Fruit fly (Drosophila melanogaster) whole organism, wandering third instar larva: Measurements from ENCODE around the gene CG13287.

ENCODE experiments used
- CG32264 ChIP-seq: fragments of 200-800 bp; sonication (Bioruptor generic); optimal IDR thresholded peaks from 2 replicates; lab custom pipeline; 2016; ENCODE audit warnings: missing biosample characterization, missing genetic modification characterization
- CrebA ChIP-seq: fragments of 200-800 bp; sonication (Bioruptor generic); optimal IDR thresholded peaks from 2 replicates; lab custom pipeline; 2016; ENCODE audit warnings: missing biosample characterization, mild to moderate bottlenecking, missing genetic modification characterization, borderline replicate concordance
- Dfd ChIP-seq: fragments of >200 bp; optimal IDR thresholded peaks from 2 replicates; lab custom pipeline; 2017; ENCODE audit warnings: missing biosample characterization, missing genetic modification characterization
- GATAd ChIP-seq: sonication (Bioruptor generic); optimal IDR thresholded peaks from 2 replicates; lab custom pipeline; 2016; ENCODE audit warnings: missing biosample characterization, missing genetic modification characterization
- Hnf4 ChIP-seq: fragments of 200-800 bp; sonication (Bioruptor generic); optimal IDR thresholded peaks from 2 replicates; lab custom pipeline; 2016; ENCODE audit warnings: missing biosample characterization, mild to moderate bottlenecking, missing genetic modification characterization
- Jra ChIP-seq: sonication (Bioruptor generic); optimal IDR thresholded peaks from 2 replicates; lab custom pipeline; 2016; ENCODE audit warnings: missing biosample characterization, missing genetic modification characterization
- Myc ChIP-seq: fragments of >200 bp; optimal IDR thresholded peaks from 2 replicates; lab custom pipeline; 2017
- N ChIP-seq: fragments of >200 bp; optimal IDR thresholded peaks from 2 replicates; lab custom pipeline; 2018; ENCODE audit warnings: missing biosample characterization, missing external identifiers, missing genetic modification characterization
- OdsH ChIP-seq: fragments of 200-800 bp; sonication (Bioruptor generic); optimal IDR thresholded peaks from 2 replicates; lab custom pipeline; 2016; ENCODE audit warnings: missing biosample characterization, mild to moderate bottlenecking, missing genetic modification characterization
- Rel ChIP-seq, 2 experiments: fragments of 200-800 bp; sonication (Bioruptor generic) in 1 of 2; optimal IDR thresholded peaks; 2 replicates in 1 of 2; 3 replicates in 1 of 2; lab custom pipeline; 2016 to 2019; ENCODE audit warnings: mild to moderate bottlenecking in 2 of 2, missing biosample characterization in 2 of 2, missing genetic modification characterization in 2 of 2, moderate library complexity in 1 of 2
- Sp1 ChIP-seq: fragments of 200-800 bp; sonication (Bioruptor generic); optimal IDR thresholded peaks from 3 replicates; lab custom pipeline; 2019; ENCODE audit warnings: missing biosample characterization, mild to moderate bottlenecking, missing genetic modification characterization, moderate library complexity
- br ChIP-seq: fragments of 200-800 bp; sonication (Bioruptor generic); optimal IDR thresholded peaks from 2 replicates; lab custom pipeline; 2016; ENCODE audit warnings: missing biosample characterization, missing genetic modification characterization
- brk ChIP-seq: fragments of 200-800 bp; sonication (Bioruptor generic); optimal IDR thresholded peaks from 2 replicates; lab custom pipeline; 2016; ENCODE audit warnings: missing biosample characterization, mild to moderate bottlenecking, missing genetic modification characterization
- dl ChIP-seq, 2 experiments: fragments of 175-275, 200-275 bp in 1 of 2; fragments of 200-275 bp in 1 of 2; sonication (Bioruptor generic); optimal IDR thresholded peaks; lab custom pipeline; 2018; ENCODE audit warnings: mild to moderate bottlenecking in 2 of 2, missing biosample characterization in 2 of 2, missing genetic modification characterization in 2 of 2, moderate library complexity in 2 of 2; ENCODE audit not compliant: partially characterized antibody in 2 of 2, insufficient read depth in 1 of 2
- dmrt93B ChIP-seq: fragments of 200-800 bp; sonication (Bioruptor generic); optimal IDR thresholded peaks from 2 replicates; lab custom pipeline; 2018; ENCODE audit warnings: missing biosample characterization, mild to moderate bottlenecking, missing genetic modification characterization
- ey ChIP-seq: fragments of 200-800 bp; sonication (Bioruptor generic); optimal IDR thresholded peaks from 2 replicates; lab custom pipeline; 2016; ENCODE audit warnings: missing biosample characterization, missing genetic modification characterization
- foxo ChIP-seq, 2 experiments: fragments of 200-800 bp; sonication (Bioruptor generic); optimal IDR thresholded peaks; 2 replicates in 1 of 2; 3 replicates in 1 of 2; lab custom pipeline; 2016 to 2017; ENCODE audit warnings: missing biosample characterization in 2 of 2, missing genetic modification characterization in 2 of 2
- fru ChIP-seq: fragments of 200-800 bp; sonication (Bioruptor generic); optimal IDR thresholded peaks from 3 replicates; lab custom pipeline; 2016; ENCODE audit warnings: missing biosample characterization, mild to moderate bottlenecking, missing genetic modification characterization
- h ChIP-seq: fragments of 200-800 bp; sonication (Bioruptor generic); optimal IDR thresholded peaks from 3 replicates; lab custom pipeline; 2016; ENCODE audit warnings: missing biosample characterization, mild to moderate bottlenecking, missing genetic modification characterization
- jim ChIP-seq: fragments of 175-275, 200-325 bp; sonication (Bioruptor generic); optimal IDR thresholded peaks from 2 replicates; lab custom pipeline; 2016; ENCODE audit warnings: missing biosample characterization, mild to moderate bottlenecking, missing genetic modification characterization
- lola ChIP-seq: fragments of >200 bp; optimal IDR thresholded peaks from 2 replicates; lab custom pipeline; 2017; ENCODE audit warnings: missing biosample characterization, missing genetic modification characterization
- psq ChIP-seq: fragments of 200-800 bp; sonication (Bioruptor generic); optimal IDR thresholded peaks from 3 replicates; lab custom pipeline; 2017; ENCODE audit warnings: missing biosample characterization, mild to moderate bottlenecking, missing genetic modification characterization, moderate library complexity
- rgr ChIP-seq: fragments of 200-800 bp; sonication (Bioruptor generic); optimal IDR thresholded peaks from 3 replicates; lab custom pipeline; 2016; ENCODE audit warnings: missing biosample characterization, mild to moderate bottlenecking, missing genetic modification characterization
- sage ChIP-seq: fragments of 200-800 bp; sonication (Bioruptor generic); optimal IDR thresholded peaks from 2 replicates; lab custom pipeline; 2016; ENCODE audit warnings: missing biosample characterization, mild to moderate bottlenecking, missing genetic modification characterization
- sv ChIP-seq: fragments of 200-800 bp; sonication (Bioruptor generic); optimal IDR thresholded peaks from 3 replicates; lab custom pipeline; 2016; ENCODE audit warnings: missing biosample characterization, missing genetic modification characterization
- usp ChIP-seq: fragments of >200 bp; optimal IDR thresholded peaks from 2 replicates; lab custom pipeline; 2017; ENCODE audit warnings: missing biosample characterization, missing genetic modification characterization
- woc ChIP-seq: sonication (Bioruptor generic); optimal IDR thresholded peaks from 2 replicates; lab custom pipeline; 2016; ENCODE audit warnings: missing biosample characterization, mild to moderate bottlenecking, missing genetic modification characterization

The CG13287 gene

DNA sequence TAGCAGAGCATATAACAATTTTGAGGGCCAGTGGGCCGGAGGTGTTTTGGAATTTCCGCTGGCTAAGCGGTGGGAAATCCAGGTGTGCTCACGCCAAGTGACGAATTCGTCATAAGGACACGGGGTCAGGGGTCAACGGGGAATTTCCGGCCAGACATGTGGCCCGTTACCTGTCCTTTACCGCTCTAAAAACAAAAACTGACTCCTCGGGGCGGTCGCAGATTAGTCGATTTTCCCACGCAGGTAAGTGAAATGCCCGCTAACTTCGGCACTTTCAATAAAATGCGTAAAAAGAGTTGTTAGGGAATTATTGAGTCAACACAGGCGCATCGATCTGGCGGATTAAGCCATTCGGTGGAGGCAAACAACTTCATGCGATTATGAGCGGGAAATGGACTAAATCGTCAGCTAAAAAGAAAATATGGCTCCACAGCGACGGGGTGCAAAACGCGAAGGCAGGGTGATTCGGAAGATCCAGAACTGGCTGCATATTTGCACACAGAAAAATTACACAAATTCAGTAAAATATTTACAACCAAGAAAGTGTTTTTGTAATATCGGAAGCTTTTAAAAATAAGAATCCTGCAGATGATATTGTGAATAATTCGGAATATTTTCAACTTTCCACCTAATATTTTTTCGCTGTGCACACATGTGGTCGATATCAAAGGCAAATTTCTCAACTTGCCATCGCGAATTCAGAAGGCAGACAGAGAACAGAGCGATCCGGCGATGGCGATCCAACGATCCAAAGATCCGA is 46.0 kb upstream of the CG13287 start:
- TF ChIP-seq woc (GFP tag; lab: Kevin White, UChicago) (peak; percentile 11), h (GFP tag; lab: Kevin White, UChicago) (peak; percentile 46), br (GFP tag; lab: Kevin White, UChicago) (peak; percentile 20), CG32264 (GFP tag; lab: Kevin White, UChicago) (no peak), ey (GFP tag; lab: Kevin White, UChicago) (peak; percentile 33), GATAd (GFP tag; lab: Kevin White, UChicago) (no peak), fru (GFP tag; lab: Kevin White, UChicago) (peak; percentile 35), OdsH (GFP tag; lab: Kevin White, UChicago) (peak; percentile 36), psq (GFP tag; lab: Kevin White, UChicago) (peak; percentile 20), foxo (GFP tag; optimal IDR thresholded peaks at IDR 0.05; lab: Kevin White, UChicago) (peak in 1 of 2 experiments; percentile 32), rgr (GFP tag; lab: Kevin White, UChicago) (peak; percentile 11)
- TF ChIP-seq, all 38 proteins: peak for 9

DNA sequence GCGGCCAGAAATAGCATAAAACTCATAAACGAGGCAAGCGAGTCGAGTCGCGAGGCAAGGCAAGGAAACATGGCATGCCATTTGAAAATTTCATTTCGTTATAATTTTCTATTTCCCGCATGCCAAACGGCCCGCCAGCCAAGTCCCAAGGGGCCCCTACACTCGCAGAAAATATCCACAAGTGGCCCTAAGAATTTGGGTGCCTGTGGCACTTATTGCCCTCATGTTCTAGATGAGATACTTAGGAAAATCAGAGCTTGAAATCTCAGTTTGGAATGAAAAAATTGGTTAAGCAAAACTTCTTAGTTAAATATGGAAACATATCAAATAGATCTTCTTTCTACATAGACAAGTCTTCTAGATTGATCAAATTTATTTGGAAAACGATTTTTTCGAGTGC is 43.8 kb upstream of the CG13287 start:
- no peak for TF ChIP-seq N (GFP tag; lab: Kevin White, UChicago)
- no peak for TF ChIP-seq lola (GFP tag; lab: Kevin White, UChicago)
- no peak for TF ChIP-seq br (GFP tag; lab: Kevin White, UChicago)
- no peak for TF ChIP-seq h (GFP tag; lab: Kevin White, UChicago)
- TF ChIP-seq GATAd (GFP tag; lab: Kevin White, UChicago): no peak
- TF ChIP-seq Jra (GFP tag; lab: Kevin White, UChicago): no peak
- TF ChIP-seq sv: no peak
- TF ChIP-seq sage (GFP tag; lab: Kevin White, UChicago): no peak
- no peak for TF ChIP-seq CG32264 (GFP tag; lab: Kevin White, UChicago)
- no peak for TF ChIP-seq Hnf4 (GFP tag; lab: Kevin White, UChicago)
- TF ChIP-seq rgr (GFP tag; lab: Kevin White, UChicago): no peak
- no peak for TF ChIP-seq Dfd (GFP tag; lab: Kevin White, UChicago)
- no peak for TF ChIP-seq jim (GFP tag; lab: Kevin White, UChicago)
- TF ChIP-seq ey (GFP tag; lab: Kevin White, UChicago): no peak
- TF ChIP-seq, all 38 proteins: peak for 0

DNA sequence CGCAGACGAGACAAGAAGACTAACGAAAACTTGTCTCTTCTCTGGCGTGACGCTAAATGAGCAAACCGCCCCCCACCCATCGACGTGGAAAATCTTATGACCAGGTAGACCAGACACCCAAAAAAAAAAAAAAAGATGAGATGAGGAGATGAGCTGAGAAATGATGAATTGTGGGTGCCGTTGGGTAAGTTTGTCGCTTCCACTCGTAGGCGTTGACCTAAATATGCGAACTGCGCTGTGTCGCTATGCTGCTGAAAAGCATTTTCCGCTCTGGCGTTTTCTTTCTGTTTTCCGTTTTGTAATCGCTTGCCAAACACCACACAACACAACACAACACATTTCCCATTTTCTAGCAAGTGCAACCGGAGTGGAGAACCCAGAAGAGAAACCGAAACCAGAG is 43.2 kb upstream of the CG13287 start:
- TF ChIP-seq Sp1 (GFP tag; lab: Kevin White, UChicago) (no peak), Myc (lab: Kevin White, UChicago) (no peak), OdsH (GFP tag; lab: Kevin White, UChicago) (no peak), brk (GFP tag; lab: Kevin White, UChicago) (no peak), foxo (GFP tag; optimal IDR thresholded peaks at IDR 0.05; lab: Kevin White, UChicago) (no peak), ey (GFP tag; lab: Kevin White, UChicago) (no peak), Rel (GFP tag; optimal IDR thresholded peaks at IDR 0.05; lab: Kevin White, UChicago) (no peak), Rel (tag; optimal IDR thresholded peaks at IDR 0.05; lab: Kevin White, UChicago) (no peak), Jra (GFP tag; lab: Kevin White, UChicago) (no peak), usp (no peak), h (GFP tag; lab: Kevin White, UChicago) (no peak), jim (GFP tag; lab: Kevin White, UChicago) (no peak), CrebA (no peak), Dfd (GFP tag; lab: Kevin White, UChicago) (no peak), dl (GFP tag; optimal IDR thresholded peaks at IDR 0.05; lab: Kevin White, UChicago; ENCODE audit: insufficient read depth in 1 of 2, partially characterized antibody in 2 of 2) (no peak)
- TF ChIP-seq, all 38 proteins: peak for 0

DNA sequence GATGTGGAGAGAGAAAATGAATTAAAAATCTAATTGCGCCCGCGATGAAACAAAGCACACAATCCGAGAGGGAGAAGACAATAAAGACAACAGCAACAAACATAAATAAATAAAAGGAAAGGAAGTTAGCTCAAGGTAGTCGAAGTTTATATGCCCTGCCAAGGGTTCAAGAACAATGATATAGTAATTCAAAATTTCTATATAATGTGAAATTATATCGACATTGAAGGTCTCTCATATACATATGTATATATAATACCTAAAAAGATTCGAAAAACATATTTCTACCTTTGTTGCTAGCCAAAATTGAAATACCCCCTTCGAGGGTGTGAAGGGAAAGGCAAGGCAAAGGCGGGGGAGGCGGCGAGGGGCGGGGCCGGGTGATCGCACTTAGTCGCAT is 41.3 kb upstream of the CG13287 start:
- TF ChIP-seq Rel (GFP tag; optimal IDR thresholded peaks at IDR 0.05; lab: Kevin White, UChicago) (no peak), Rel (tag; optimal IDR thresholded peaks at IDR 0.05; lab: Kevin White, UChicago) (no peak), psq (GFP tag; lab: Kevin White, UChicago) (peak; percentile 28), Dfd (GFP tag; lab: Kevin White, UChicago) (peak; percentile 79), dmrt93B (no peak), foxo (GFP tag; optimal IDR thresholded peaks at IDR 0.05; lab: Kevin White, UChicago) (peak in 1 of 2 experiments; percentile 19)
